Fruit fly (Drosophila melanogaster) whole organism, embryonic: ENCODE data around the gene MICAL-like.

Experiments
- Abd-B ChIP-seq: fragments of 200-800 bp; sonication (Bioruptor generic); optimal IDR thresholded peaks from 2 replicates; lab custom pipeline; 2018; ENCODE audit warnings: missing biosample characterization, mild to moderate bottlenecking, missing genetic modification characterization, moderate library complexity
- Atf-2 ChIP-seq: fragments of 200-800 bp; sonication (Bioruptor generic); optimal IDR thresholded peaks from 2 replicates; lab custom pipeline; 2016; ENCODE audit warnings: missing biosample characterization, missing genetic modification characterization
- CG10431 ChIP-seq: fragments of 200-800 bp; sonication (Bioruptor generic); optimal IDR thresholded peaks from 3 replicates; lab custom pipeline; 2018; ENCODE audit warnings: missing biosample characterization, mild to moderate bottlenecking, missing genetic modification characterization
- CG11696 ChIP-seq: fragments of 200-800 bp; sonication (Bioruptor generic); IDR thresholded peaks from 2 replicates; pipeline ENCODE4 v1.3.6; 2022; ENCODE audit warnings: missing biosample characterization, missing genetic modification characterization
- CG12155 ChIP-seq: fragments of 200-800 bp; sonication (Bioruptor generic); optimal IDR thresholded peaks from 3 replicates; lab custom pipeline; 2016; ENCODE audit warnings: missing biosample characterization, missing genetic modification characterization
- CG13775 ChIP-seq: fragments of 200-800 bp; sonication (Bioruptor generic); optimal IDR thresholded peaks from 3 replicates; lab custom pipeline; 2017; ENCODE audit warnings: missing biosample characterization, mild to moderate bottlenecking, missing genetic modification characterization
- CG15269 ChIP-seq: fragments of 200-800 bp; sonication (Bioruptor generic); optimal IDR thresholded peaks from 2 replicates; lab custom pipeline; 2018; ENCODE audit warnings: missing biosample characterization, mild to moderate bottlenecking, missing genetic modification characterization, moderate library complexity
- CG15696 ChIP-seq: fragments of 200-800 bp; sonication (Bioruptor generic); optimal IDR thresholded peaks from 2 replicates; lab custom pipeline; 2019; ENCODE audit warnings: missing biosample characterization, mild to moderate bottlenecking, missing genetic modification characterization, moderate library complexity
- CG1603 ChIP-seq: fragments of 200-800 bp; sonication (Bioruptor generic); optimal IDR thresholded peaks from 2 replicates; lab custom pipeline; 2019; ENCODE audit warnings: missing biosample characterization, mild to moderate bottlenecking, missing genetic modification characterization, moderate library complexity
- CG17359 ChIP-seq: fragments of 200-800 bp; sonication (Bioruptor generic); optimal IDR thresholded peaks from 3 replicates; lab custom pipeline; 2018; ENCODE audit warnings: missing biosample characterization, mild to moderate bottlenecking, missing genetic modification characterization, moderate library complexity
- CG1832 ChIP-seq: fragments of 200-800 bp; sonication (Bioruptor generic); optimal IDR thresholded peaks from 2 replicates; lab custom pipeline; 2017; ENCODE audit warnings: missing biosample characterization, mild to moderate bottlenecking, missing genetic modification characterization, inconsistent platforms
- CG2116 ChIP-seq: fragments of 200-800 bp; sonication (Bioruptor generic); optimal IDR thresholded peaks from 3 replicates; lab custom pipeline; 2018; ENCODE audit warnings: missing biosample characterization, mild to moderate bottlenecking, missing genetic modification characterization
- CG31365 ChIP-seq: fragments of 200-800 bp; sonication (Bioruptor generic); optimal IDR thresholded peaks from 2 replicates; lab custom pipeline; 2018; ENCODE audit warnings: missing biosample characterization, mild to moderate bottlenecking, missing genetic modification characterization
- CG3281 ChIP-seq: fragments of 200-800 bp; sonication (Bioruptor generic); optimal IDR thresholded peaks from 3 replicates; lab custom pipeline; 2017; ENCODE audit warnings: missing biosample characterization, mild to moderate bottlenecking, missing genetic modification characterization
- CG33557 ChIP-seq: fragments of 200-800 bp; sonication (Bioruptor generic); optimal IDR thresholded peaks from 2 replicates; lab custom pipeline; 2019; ENCODE audit warnings: missing biosample characterization, mild to moderate bottlenecking, missing genetic modification characterization, moderate library complexity
- CG34422 ChIP-seq: fragments of 200-800 bp; sonication (Bioruptor generic); IDR thresholded peaks from 3 replicates; pipeline ENCODE4 v1.3.6; 2022; ENCODE audit warnings: missing biosample characterization, missing genetic modification characterization
- CG3995 ChIP-seq: fragments of 200-800 bp; sonication (Bioruptor generic); optimal IDR thresholded peaks from 3 replicates; lab custom pipeline; 2016; ENCODE audit warnings: missing biosample characterization, missing genetic modification characterization
- CG4360 ChIP-seq: fragments of 200-800 bp; sonication (Bioruptor generic); IDR thresholded peaks from 2 replicates; pipeline ENCODE4 v1.3.6; 2022; ENCODE audit warnings: missing biosample characterization, missing genetic modification characterization
- CG8290 ChIP-seq, 3 experiments: fragments of 200-800 bp; sonication (Bioruptor generic); optimal IDR thresholded peaks; 2 replicates each; lab custom pipeline; 2016 to 2019; ENCODE audit warnings: missing biosample characterization in 3 of 3, missing genetic modification characterization in 3 of 3, mild to moderate bottlenecking in 2 of 3, moderate library complexity in 1 of 3
- CG8924 ChIP-seq: fragments of 200-800 bp; optimal IDR thresholded peaks from 3 replicates; lab custom pipeline; 2019; ENCODE audit warnings: missing biosample characterization, mild to moderate bottlenecking, missing genetic modification characterization, moderate library complexity
- CG9727 ChIP-seq: fragments of 200-800 bp; sonication (Bioruptor generic); optimal IDR thresholded peaks from 3 replicates; lab custom pipeline; 2017; ENCODE audit warnings: missing biosample characterization, mild to moderate bottlenecking, missing genetic modification characterization
- Doc3 ChIP-seq: fragments of 200-800 bp; sonication (Bioruptor generic); IDR thresholded peaks from 3 replicates; pipeline ENCODE4 v1.3.6; 2022; ENCODE audit warnings: missing biosample characterization, missing genetic modification characterization; ENCODE audit not compliant: partially characterized antibody
- GATAe ChIP-seq: fragments of 200-800 bp; sonication (Bioruptor generic); conservative IDR thresholded peaks from 2 replicates; pipeline ENCODE4 v1.3.6; 2022; ENCODE audit warnings: missing biosample characterization, missing genetic modification characterization
- Oli ChIP-seq: fragments of 200-800 bp; sonication (Bioruptor generic); optimal IDR thresholded peaks from 2 replicates; lab custom pipeline; 2018; ENCODE audit warnings: missing biosample characterization, mild to moderate bottlenecking, missing genetic modification characterization, moderate library complexity
- Scr ChIP-seq: fragments of 200-800 bp; sonication (Bioruptor generic); IDR thresholded peaks from 2 replicates; pipeline ENCODE4 v1.3.6; 2022; ENCODE audit warnings: missing biosample characterization, missing genetic modification characterization; ENCODE audit not compliant: partially characterized antibody
- Spps ChIP-seq: fragments of 200-800 bp; sonication (Bioruptor generic); optimal IDR thresholded peaks from 2 replicates; lab custom pipeline; 2018; ENCODE audit warnings: missing biosample characterization, mild to moderate bottlenecking, missing genetic modification characterization
- cad ChIP-seq: fragments of >200 bp; optimal IDR thresholded peaks from 2 replicates; lab custom pipeline; 2017; ENCODE audit warnings: missing biosample characterization, missing genetic modification characterization
- dmrt11E ChIP-seq: fragments of 200-800 bp; sonication (Bioruptor generic); optimal IDR thresholded peaks from 3 replicates; lab custom pipeline; 2018; ENCODE audit warnings: missing biosample characterization, mild to moderate bottlenecking, missing genetic modification characterization, moderate library complexity
- gt ChIP-seq: fragments of 200-800 bp; sonication (Bioruptor generic); IDR thresholded peaks from 2 replicates; pipeline ENCODE4 v1.3.6; 2022; ENCODE audit warnings: missing biosample characterization, missing genetic modification characterization
- kni ChIP-seq: fragments of 200-800 bp; sonication (Bioruptor generic); optimal IDR thresholded peaks from 3 replicates; lab custom pipeline; 2017; ENCODE audit warnings: mild to moderate bottlenecking, missing biosample characterization, missing genetic modification reagents, missing genetic modification characterization
- oc ChIP-seq: fragments of 200-800 bp; sonication (Bioruptor generic); optimal IDR thresholded peaks from 2 replicates; lab custom pipeline; 2018; ENCODE audit warnings: missing biosample characterization, mild to moderate bottlenecking, missing genetic modification characterization, moderate library complexity
- pan ChIP-seq, 4 experiments: fragments of >200 bp in 3 of 4; fragments of 200-800 bp in 1 of 4; sonication (Bioruptor generic) in 1 of 4; optimal IDR thresholded peaks in 3 of 4; IDR thresholded peaks in 1 of 4; 2 replicates each; pipeline versions ENCODE4 v1.3.6 to Lab custom; 2017 to 2022; ENCODE audit warnings: missing biosample characterization in 2 of 4, missing genetic modification characterization in 2 of 4, mixed read lengths in 1 of 4
- phol ChIP-seq: fragments of 200-800 bp; sonication (Bioruptor generic); optimal IDR thresholded peaks from 3 replicates; lab custom pipeline; 2018; ENCODE audit warnings: missing biosample characterization, mild to moderate bottlenecking, missing genetic modification characterization, moderate library complexity
- sqz ChIP-seq: fragments of 200-800 bp; sonication (Bioruptor generic); optimal IDR thresholded peaks from 3 replicates; lab custom pipeline; 2018; ENCODE audit warnings: missing biosample characterization, mild to moderate bottlenecking, missing genetic modification characterization
- stwl ChIP-seq: fragments of 200-800 bp; sonication (Bioruptor generic); optimal IDR thresholded peaks from 3 replicates; lab custom pipeline; 2018; ENCODE audit warnings: missing biosample characterization, mild to moderate bottlenecking, missing genetic modification characterization, moderate library complexity
- vvl ChIP-seq: fragments of 200-800 bp; sonication (Bioruptor generic); IDR thresholded peaks from 2 replicates; pipeline ENCODE4 v1.3.6; 2022; ENCODE audit warnings: missing biosample characterization, missing genetic modification characterization
- zfh1 ChIP-seq: fragments of 200-800 bp; sonication (Bioruptor generic); IDR thresholded peaks from 3 replicates; pipeline ENCODE4 v1.3.6; 2022; ENCODE audit warnings: missing biosample characterization, missing genetic modification characterization

MICAL-like gene

DNA sequence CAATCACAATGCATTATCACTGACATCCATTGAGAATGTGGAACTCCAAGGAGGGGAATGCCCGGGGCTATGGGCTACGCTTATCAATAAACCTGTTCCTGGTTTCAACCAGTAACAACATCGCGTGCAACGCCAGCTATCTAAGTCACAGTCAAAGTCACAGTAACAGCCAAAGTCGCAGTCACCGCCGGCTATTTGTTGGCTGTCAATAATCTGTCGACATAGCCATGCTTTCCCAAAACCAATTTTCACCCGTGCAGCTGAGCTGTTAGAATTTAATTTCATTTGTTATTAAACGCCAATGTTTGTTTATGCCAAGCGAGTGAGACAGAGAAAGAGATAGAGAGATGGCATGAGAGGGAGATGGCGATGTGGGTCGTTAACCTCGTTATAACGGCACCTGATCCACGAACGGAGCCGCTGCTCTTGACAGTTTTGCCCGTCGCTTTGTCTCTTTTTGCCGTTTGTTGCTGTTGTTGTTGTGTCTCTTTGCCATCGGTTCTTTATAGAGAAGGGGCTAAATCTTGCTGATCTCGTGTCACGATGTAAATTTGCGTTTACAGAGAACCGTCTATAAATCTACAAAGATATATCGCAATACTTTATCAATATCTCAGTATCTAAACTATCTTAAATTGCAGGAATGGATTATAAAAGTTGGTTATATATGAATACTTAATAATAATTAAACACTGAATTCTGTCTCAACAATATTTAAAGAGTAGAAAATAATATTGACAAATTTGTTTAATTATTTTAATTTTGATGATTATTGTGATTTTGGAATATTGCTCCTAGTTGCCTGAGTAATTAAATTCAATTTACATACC is 17.2 kb upstream of the MICAL-like start (continued):
- TF ChIP-seq CG3281 (GFP tag; lab: Kevin White, UChicago) = peak; percentile 1
- peak; percentile 44; the same call in 1 of the 2 replicates for TF ChIP-seq vvl (GFP tag; lab: Robert Waterston, UW)
- peak; percentile 33 for TF ChIP-seq CG10431 (GFP tag; lab: Kevin White, UChicago)
- peak; percentile 28 for TF ChIP-seq CG15696 (tag; lab: Kevin White, UChicago)
- TF ChIP-seq oc (tag; lab: Kevin White, UChicago) = peak; percentile 80
- peak; percentile 60 for TF ChIP-seq CG9727 (GFP tag; lab: Kevin White, UChicago)
- peak; percentile 27 for TF ChIP-seq CG13775
- TF ChIP-seq phol (tag; lab: Kevin White, UChicago) = peak; percentile 37
- peak; percentile 56 for TF ChIP-seq CG15269 (tag; lab: Kevin White, UChicago)
- TF ChIP-seq dmrt11E (tag; lab: Kevin White, UChicago) = peak; percentile 47
- no peak for TF ChIP-seq CG34422 (GFP tag; lab: Robert Waterston, UW)
- TF ChIP-seq CG3995 (GFP tag; lab: Kevin White, UChicago) = peak; percentile 96
- TF ChIP-seq Scr (GFP tag; lab: Robert Waterston, UW) = peak; percentile 65
- peak; percentile 42 for TF ChIP-seq stwl (tag; lab: Kevin White, UChicago)
- no peak for TF ChIP-seq CG31365 (tag; lab: Kevin White, UChicago)
- TF ChIP-seq CG1832 (GFP tag; lab: Kevin White, UChicago) = peak; percentile 55
- TF ChIP-seq CG11696 (GFP tag; lab: Robert Waterston, UW) = no peak
- TF ChIP-seq kni (GFP tag; lab: Kevin White, UChicago) = peak; percentile 93
- peak; percentile 5 for TF ChIP-seq CG33557 (GFP tag; lab: Kevin White, UChicago)
- peak; percentile 51 for TF ChIP-seq CG1603

- TF ChIP-seq CG17359 (tag; lab: Kevin White, UChicago) (no peak), Abd-B (GFP tag; lab: Kevin White, UChicago) (no peak), cad (GFP tag; lab: Kevin White, UChicago) (no peak), Spps (tag; lab: Kevin White, UChicago) (no peak), sqz (peak; percentile 16), Oli (no peak), GATAe (GFP tag; lab: Robert Waterston, UW) (no peak), CG8924 (tag; lab: Kevin White, UChicago) (no peak), pan (optimal IDR thresholded peaks at IDR 0.05; lab: Kevin White, UChicago) (no peak), pan (GFP tag; optimal IDR thresholded peaks at IDR 0.05 in 1 of 2, IDR thresholded peaks at IDR 0.05 in 1 of 2) (no peak), CG4360 (GFP tag; lab: Robert Waterston, UW) (no peak), CG34422 (GFP tag; lab: Robert Waterston, UW) (no peak), CG12155 (GFP tag; lab: Kevin White, UChicago) (no peak), gt (GFP tag; lab: Robert Waterston, UW) (no peak), CG2116 (GFP tag; lab: Kevin White, UChicago) (peak; percentile 79), kni (GFP tag; lab: Kevin White, UChicago) (no peak), CG8290 (GFP tag; optimal IDR thresholded peaks at IDR 0.05; lab: Kevin White, UChicago) (no peak), CG8290 (tag; optimal IDR thresholded peaks at IDR 0.05; lab: Kevin White, UChicago) (no peak), Doc3 (GFP tag; lab: Robert Waterston, UW) (no peak), stwl (tag; lab: Kevin White, UChicago) (peak; percentile 84), zfh1 (GFP tag; lab: Robert Waterston, UW) (no peak), Atf-2 (GFP tag; lab: Kevin White, UChicago) (no peak)
These were observed 16.2 kb upstream of the MICAL-like start for dm6 chr3L:13031326-13031725.
